Worm (Caenorhabditis elegans) whole organism, young adult: ENCODE measurements around the gene W03G11.3.
A peak's percentile ranks its signal among the peaks of the same experiment; 100 is the strongest.

ENCODE experiments used
- B0261.1 ChIP-seq: sonication (generic microtip); optimal IDR thresholded peaks from 2 replicates; lab custom pipeline; 2016; ENCODE audit warnings: mild to moderate bottlenecking, missing genetic modification characterization, moderate library complexity, missing compliant biosample characterization
- B0336.3 ChIP-seq: fragments of 200-800 bp; sonication (Bioruptor generic); IDR thresholded peaks from 2 replicates; pipeline ENCODE4 v1.3.6; 2022; ENCODE audit warnings: missing genetic modification characterization, missing compliant biosample characterization
- C06A6.2 ChIP-seq: fragments of 200-800 bp; sonication (Bioruptor generic); conservative IDR thresholded peaks from 2 replicates; pipeline ENCODE4 v1.3.6; 2022; ENCODE audit warnings: missing genetic modification characterization, missing compliant biosample characterization
- F23B12.7 ChIP-seq: sonication (generic microtip); optimal IDR thresholded peaks from 2 replicates; lab custom pipeline; 2017; ENCODE audit warnings: missing genetic modification characterization, mild to moderate bottlenecking, missing compliant biosample characterization, antibody characterized with exemption, moderate library complexity; ENCODE audit not compliant: insufficient read depth
- F37B4.10 ChIP-seq: fragments of 200-800 bp; sonication (Bioruptor generic); IDR thresholded peaks from 2 replicates; pipeline ENCODE4 v1.3.6; 2022; ENCODE audit warnings: missing genetic modification characterization, missing compliant biosample characterization
- F52B5.7 ChIP-seq: sonication (generic microtip); optimal IDR thresholded peaks from 2 replicates; lab custom pipeline; 2016; ENCODE audit warnings: mild to moderate bottlenecking, missing genetic modification characterization, missing compliant biosample characterization
- F57C9.4 ChIP-seq: sonication (generic microtip); optimal IDR thresholded peaks from 2 replicates; lab custom pipeline; 2017; ENCODE audit warnings: mild to moderate bottlenecking, missing genetic modification characterization, missing compliant biosample characterization
- K11D2.4 ChIP-seq: fragments of 200-800 bp; sonication (Bioruptor generic); IDR thresholded peaks from 2 replicates; pipeline ENCODE4 v1.3.6; 2022; ENCODE audit warnings: missing genetic modification reagents, missing genetic modification characterization, missing compliant biosample characterization
- T07F8.4 ChIP-seq: sonication (generic microtip); optimal IDR thresholded peaks from 2 replicates; lab custom pipeline; 2016; ENCODE audit warnings: mild to moderate bottlenecking, missing genetic modification characterization, moderate library complexity, missing compliant biosample characterization
- Y53G8AR.9 ChIP-seq: fragments of 200-800 bp; sonication (Bioruptor generic); conservative IDR thresholded peaks from 2 replicates; pipeline ENCODE4 v1.3.6; 2022; ENCODE audit warnings: missing genetic modification reagents, missing genetic modification characterization, missing compliant biosample characterization
- Y67H2A.10 ChIP-seq: fragments of 200-800 bp; sonication (Bioruptor generic); conservative IDR thresholded peaks from 2 replicates; pipeline ENCODE4 v1.3.6; 2022; ENCODE audit warnings: missing genetic modification reagents, missing genetic modification characterization, missing compliant biosample characterization
- Y95B8A.8 ChIP-seq: fragments of 200-800 bp; sonication (Bioruptor generic); IDR thresholded peaks from 2 replicates; pipeline ENCODE4 v1.3.6; 2022; ENCODE audit warnings: missing genetic modification reagents, missing genetic modification characterization, missing compliant biosample characterization
- athp-1 ChIP-seq: sonication (generic microtip); optimal IDR thresholded peaks from 2 replicates; lab custom pipeline; 2017; ENCODE audit warnings: mild to moderate bottlenecking, missing genetic modification characterization, missing compliant biosample characterization
- attf-3 ChIP-seq: fragments of 200-800 bp; sonication (Bioruptor generic); conservative IDR thresholded peaks from 2 replicates; pipeline ENCODE4 v1.3.6; 2022; ENCODE audit warnings: missing genetic modification reagents, missing genetic modification characterization, missing compliant biosample characterization
- ccch-3 ChIP-seq: fragments of 200-800 bp; sonication (Bioruptor generic); optimal IDR thresholded peaks from 2 replicates; lab custom pipeline; 2018; ENCODE audit warnings: mild to moderate bottlenecking, missing genetic modification characterization, missing compliant biosample characterization
- cebp-1 ChIP-seq, 2 experiments: fragments of 200-800 bp in 1 of 2; sonication (Bioruptor generic) in 1 of 2; sonication (generic microtip) in 1 of 2; IDR thresholded peaks in 1 of 2; optimal IDR thresholded peaks in 1 of 2; 2 replicates each; pipeline versions ENCODE4 v1.3.6 to Lab custom; 2017 to 2022; ENCODE audit warnings: missing compliant biosample characterization in 2 of 2, missing genetic modification characterization in 2 of 2, mild to moderate bottlenecking in 1 of 2, missing genetic modification reagents in 1 of 2, moderate library complexity in 1 of 2
- ceh-100 ChIP-seq: fragments of 200-800 bp; sonication (Bioruptor generic); IDR thresholded peaks from 2 replicates; pipeline ENCODE4 v1.3.6; 2022; ENCODE audit warnings: missing genetic modification reagents, missing genetic modification characterization, missing compliant biosample characterization
- ceh-58 ChIP-seq: fragments of 200-800 bp; sonication (Bioruptor generic); IDR thresholded peaks from 2 replicates; pipeline ENCODE4 v1.3.6; 2022; ENCODE audit warnings: missing genetic modification characterization, missing compliant biosample characterization
- chd-7 ChIP-seq: sonication (generic microtip); optimal IDR thresholded peaks from 2 replicates; lab custom pipeline; 2016; ENCODE audit warnings: mild to moderate bottlenecking, missing genetic modification characterization, moderate library complexity, missing compliant biosample characterization
- die-1 ChIP-seq: sonication (generic microtip); optimal IDR thresholded peaks from 2 replicates; lab custom pipeline; 2016; ENCODE audit warnings: missing genotype, mild to moderate bottlenecking, missing genetic modification characterization, missing compliant biosample characterization
- dox-1 ChIP-seq: fragments of 200-800 bp; sonication (Bioruptor generic); IDR thresholded peaks from 2 replicates; pipeline ENCODE4 v1.3.6; 2022; ENCODE audit warnings: missing genetic modification reagents, missing genetic modification characterization, missing compliant biosample characterization
- dpff-1 ChIP-seq: sonication (generic microtip); optimal IDR thresholded peaks from 2 replicates; lab custom pipeline; 2017; ENCODE audit warnings: mild to moderate bottlenecking, missing genetic modification characterization, missing compliant biosample characterization
- efl-1 ChIP-seq: fragments of 150-350 bp; optimal IDR thresholded peaks from 2 replicates; lab custom pipeline; 2014; ENCODE audit warnings: missing biosample characterization, missing genetic modification reagents, missing genetic modification characterization
- hrde-1 ChIP-seq: sonication (generic microtip); optimal IDR thresholded peaks from 2 replicates; lab custom pipeline; 2016; ENCODE audit warnings: missing genetic modification characterization, mild to moderate bottlenecking, missing compliant biosample characterization, moderate library complexity, missing genotype, missing genetic modification reagents, borderline replicate concordance
- hsf-1 ChIP-seq: fragments of 200-800 bp; sonication (Bioruptor generic); IDR thresholded peaks from 2 replicates; pipeline ENCODE4 v1.3.6; 2022; ENCODE audit warnings: missing genetic modification reagents, missing genetic modification characterization, missing compliant biosample characterization
- lin-26 ChIP-seq: fragments of 200-800 bp; sonication (Bioruptor generic); IDR thresholded peaks from 2 replicates; pipeline ENCODE4 v1.3.6; 2022; ENCODE audit warnings: missing genetic modification reagents, missing genetic modification characterization, missing compliant biosample characterization
- lin-35 ChIP-seq, 3 experiments: fragments of 150-350 bp in 2 of 3; sonication (generic microtip) in 1 of 3; optimal IDR thresholded peaks; 2 replicates each; lab custom pipeline; 2014 to 2018; ENCODE audit warnings: missing biosample characterization in 3 of 3, missing genetic modification characterization in 3 of 3, missing genetic modification reagents in 3 of 3
- lin-54 ChIP-seq: fragments of 200-800 bp; sonication (Bioruptor generic); optimal IDR thresholded peaks from 2 replicates; lab custom pipeline; 2018; ENCODE audit warnings: mild to moderate bottlenecking, missing genetic modification characterization, missing compliant biosample characterization
- lsl-1 ChIP-seq: fragments of 200-800 bp; sonication (Bioruptor generic); optimal IDR thresholded peaks from 2 replicates; lab custom pipeline; 2018; ENCODE audit warnings: mild to moderate bottlenecking, missing genetic modification characterization, moderate library complexity, missing compliant biosample characterization
- madf-3 ChIP-seq: fragments of 200-800 bp; sonication (Bioruptor generic); IDR thresholded peaks from 2 replicates; pipeline ENCODE4 v1.3.6; 2022; ENCODE audit warnings: missing genetic modification reagents, missing genetic modification characterization, missing compliant biosample characterization
- madf-8 ChIP-seq: fragments of 200-800 bp; sonication (Bioruptor generic); conservative IDR thresholded peaks from 2 replicates; pipeline ENCODE4 v1.3.6; 2022; ENCODE audit warnings: missing genetic modification reagents, missing genetic modification characterization, missing compliant biosample characterization
- nfya-1 ChIP-seq: sonication (generic microtip); optimal IDR thresholded peaks from 2 replicates; lab custom pipeline; 2017; ENCODE audit warnings: antibody characterized with exemption, missing compliant biosample characterization, missing genetic modification characterization, borderline replicate concordance; ENCODE audit not compliant: insufficient read depth
- nfya-2 ChIP-seq: fragments of 200-800 bp; sonication (Bioruptor generic); IDR thresholded peaks from 2 replicates; pipeline ENCODE4 v1.3.6; 2022; ENCODE audit warnings: missing genetic modification reagents, missing genetic modification characterization, missing compliant biosample characterization
- nhr-179 ChIP-seq: sonication (generic microtip); optimal IDR thresholded peaks from 2 replicates; lab custom pipeline; 2016; ENCODE audit warnings: mild to moderate bottlenecking, missing genetic modification characterization, missing compliant biosample characterization
- rec-8 ChIP-seq, 2 experiments: sonication (generic microtip); optimal IDR thresholded peaks; 2 replicates each; lab custom pipeline; 2016; ENCODE audit warnings: mild to moderate bottlenecking in 2 of 2, missing genetic modification characterization in 2 of 2, missing genetic modification reagents in 2 of 2, missing genotype in 2 of 2, missing biosample characterization in 1 of 2, missing compliant biosample characterization in 1 of 2, moderate library complexity in 1 of 2
- snpc-1.1 ChIP-seq: sonication (generic microtip); optimal IDR thresholded peaks from 2 replicates; lab custom pipeline; 2017; ENCODE audit warnings: missing genetic modification characterization, mild to moderate bottlenecking, missing compliant biosample characterization, antibody characterized with exemption, moderate library complexity, missing genotype, missing genetic modification reagents; ENCODE audit not compliant: insufficient read depth
- snpc-4 ChIP-seq, 5 experiments: fragments of 150-350 bp in 1 of 5; sonication (generic microtip) in 4 of 5; optimal IDR thresholded peaks; 2 replicates each; lab custom pipeline; 2014 to 2018; ENCODE audit warnings: missing genetic modification characterization in 5 of 5, missing biosample characterization in 3 of 5, antibody characterized with exemption in 2 of 5, mild to moderate bottlenecking in 2 of 5, missing compliant biosample characterization in 2 of 5, missing genotype in 2 of 5, moderate library complexity in 2 of 5, missing genetic modification reagents in 1 of 5
- sptf-2 ChIP-seq: fragments of 200-800 bp; sonication (Bioruptor generic); optimal IDR thresholded peaks from 2 replicates; lab custom pipeline; 2018; ENCODE audit warnings: mild to moderate bottlenecking, missing genetic modification characterization, missing compliant biosample characterization
- tlf-1 ChIP-seq: fragments of 200-800 bp; sonication (Bioruptor generic); optimal IDR thresholded peaks from 2 replicates; lab custom pipeline; 2018; ENCODE audit warnings: mild to moderate bottlenecking, missing genetic modification characterization, missing compliant biosample characterization
- zfh-2 ChIP-seq: fragments of 200-800 bp; sonication (Bioruptor generic); conservative IDR thresholded peaks from 2 replicates; pipeline ENCODE4 v1.3.6; 2022; ENCODE audit warnings: missing genetic modification reagents, missing genetic modification characterization, missing compliant biosample characterization
- zim-3 ChIP-seq: sonication (generic microtip); optimal IDR thresholded peaks from 2 replicates; lab custom pipeline; 2017; ENCODE audit warnings: mild to moderate bottlenecking, missing genetic modification characterization, moderate library complexity, missing compliant biosample characterization

The W03G11.3 gene

ce11 chrX:12111213-12111612, 7.6 kb upstream of the W03G11.3 start, which contains the start of gene lgc-14:
TSS of gene lgc-14 (plus strand) at chrX:12111513.
- TF ChIP-seq C06A6.2 (GFP tag; lab: Robert Waterston, UW) (no peak), ceh-58 (GFP tag; lab: Robert Waterston, UW) (no peak), F23B12.7 (tag; lab: Kevin White, UChicago) (no peak), zim-3 (tag; lab: Kevin White, UChicago) (no peak), snpc-1.1 (no peak), hsf-1 (GFP tag; lab: Robert Waterston, UW) (no peak), rec-8 (tag; optimal IDR thresholded peaks at IDR 0.05; lab: Kevin White, UChicago) (no peak), lin-26 (GFP tag; lab: Robert Waterston, UW) (no peak), tlf-1 (GFP tag; lab: Kevin White, UChicago) (no peak), T07F8.4 (tag; lab: Kevin White, UChicago) (no peak), snpc-4 (GFP tag; optimal IDR thresholded peaks at IDR 0.05; lab: Kevin White, UChicago) (no peak), snpc-4 (tag; optimal IDR thresholded peaks at IDR 0.05; lab: Kevin White, UChicago) (no peak), efl-1 (GFP tag; lab: Kevin White, UChicago) (no peak), zfh-2 (GFP tag; lab: Robert Waterston, UW) (no peak), chd-7 (tag; lab: Kevin White, UChicago) (no peak), lin-35 (GFP tag; optimal IDR thresholded peaks at IDR 0.05; lab: Kevin White, UChicago) (no peak), nfya-2 (GFP tag; lab: Robert Waterston, UW) (no peak)

ce11 chrX:12108517-12109216, 5.1 kb upstream of the W03G11.3 start, which contains the start of the genes W03G11.2 and lgc-13:
TSS of gene W03G11.2 (minus strand) at chrX:12108617.
TSS of gene lgc-13 (plus strand) at chrX:12109166.
- no peak for TF ChIP-seq lsl-1 (GFP tag; lab: Kevin White, UChicago)

- 0 out of 2 replicates have a peak, but pooled peaks have one; percentile 66 for TF ChIP-seq madf-3 (GFP tag; lab: Robert Waterston, UW)
- 0 out of 2 replicates have a peak, but pooled peaks have one; percentile 60 for TF ChIP-seq F37B4.10
- TF ChIP-seq ceh-100, result peak; percentile 52
- TF ChIP-seq sptf-2 (GFP tag; lab: Kevin White, UChicago), result no peak
- TF ChIP-seq K11D2.4 (GFP tag; lab: Robert Waterston, UW), result peak; percentile 88
- TF ChIP-seq F57C9.4 (tag; lab: Kevin White, UChicago), result no peak
- TF ChIP-seq dpff-1, result peak; percentile 6
- TF ChIP-seq madf-8 (GFP tag; lab: Robert Waterston, UW), result no peak
- TF ChIP-seq hrde-1 (tag; lab: Kevin White, UChicago), result peak; percentile 47
- TF ChIP-seq Y95B8A.8, result peak; percentile 70; the same call in 1 of the 2 replicates
- peak; percentile 99 for TF ChIP-seq B0261.1 (tag; lab: Kevin White, UChicago)
- TF ChIP-seq dox-1 (GFP tag; lab: Robert Waterston, UW), result no peak; the same call in 1 of the 2 replicates
- peak; percentile 84 for TF ChIP-seq Y53G8AR.9 (GFP tag; lab: Robert Waterston, UW)
- TF ChIP-seq lin-54, result no peak
- no peak for TF ChIP-seq nfya-1
- no peak for TF ChIP-seq B0336.3 (GFP tag; lab: Robert Waterston, UW)
- TF ChIP-seq nhr-179 (tag; lab: Kevin White, UChicago), result no peak
- peak; percentile 32 for TF ChIP-seq athp-1 (tag; lab: Kevin White, UChicago)
- peak; percentile 87 for TF ChIP-seq F52B5.7 (tag; lab: Kevin White, UChicago)
- peak; percentile 40; the same call in 1 of the 2 replicates for TF ChIP-seq cebp-1 (GFP tag; IDR thresholded peaks at IDR 0.05; lab: Robert Waterston, UW)
- TF ChIP-seq cebp-1 (tag; optimal IDR thresholded peaks at IDR 0.05; lab: Kevin White, UChicago), result no peak
- TF ChIP-seq ccch-3 (GFP tag; lab: Kevin White, UChicago), result peak; percentile 12
- TF ChIP-seq Y67H2A.10, result peak; percentile 73
- TF ChIP-seq die-1, result peak; percentile 98
- peak; percentile 40; the same call in 1 of the 2 replicates for TF ChIP-seq attf-3
- TF ChIP-seq T07F8.4 (tag; lab: Kevin White, UChicago), result peak; percentile 87
Measured at ce11 chrX:12106004-12106403, 2.4 kb upstream of the W03G11.3 start.
